Fruit fly (Drosophila melanogaster): ENCODE measurements around the gene RpL35.

RpL35 gene

DNA sequence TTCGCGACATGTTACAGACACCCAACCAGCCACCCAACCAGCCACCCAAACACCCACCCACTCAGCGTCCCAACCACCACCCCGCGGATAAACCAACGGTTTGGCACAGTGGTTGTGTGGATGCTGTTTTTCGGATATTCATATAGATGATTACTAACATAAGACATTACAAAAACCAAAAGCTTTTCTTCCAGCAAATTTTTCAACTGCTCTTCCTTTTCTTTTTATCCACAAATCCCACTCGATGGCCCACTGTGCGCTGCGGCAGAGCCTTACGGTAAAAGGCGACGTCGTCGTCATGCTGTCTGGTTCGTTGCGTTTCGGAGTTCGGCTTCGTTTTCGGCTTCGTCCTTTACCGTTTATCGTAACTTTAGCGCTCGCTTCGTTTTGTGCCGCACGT is 33.6 kb upstream of the RpL35 start (continued):
- TF ChIP-seq cyc (GFP tag; optimal IDR thresholded peaks at IDR 0.05): peak; percentile 26
- TF ChIP-seq Hr38 (GFP tag; optimal IDR thresholded peaks at IDR 0.05): no peak
- TF ChIP-seq fd85E (GFP tag; optimal IDR thresholded peaks at IDR 0.05): no peak
- TF ChIP-seq CG3919 (GFP tag; optimal IDR thresholded peaks at IDR 0.05): peak; percentile 28
- TF ChIP-seq Sox15 (GFP tag; optimal IDR thresholded peaks at IDR 0.05): no peak
- TF ChIP-seq Sox102F (GFP tag; optimal IDR thresholded peaks at IDR 0.05): peak; percentile 11
- no peak for TF ChIP-seq CG6854 (GFP tag; optimal IDR thresholded peaks at IDR 0.05)
- TF ChIP-seq Lpt (GFP tag; optimal IDR thresholded peaks at IDR 0.05): no peak
- no peak for TF ChIP-seq dac (GFP tag; optimal IDR thresholded peaks at IDR 0.05)
- TF ChIP-seq CG6792 (GFP tag; optimal IDR thresholded peaks at IDR 0.05): no peak
- TF ChIP-seq Eip78C (GFP tag): peak; percentile 73
- TF ChIP-seq vri (GFP tag; optimal IDR thresholded peaks at IDR 0.05): peak; percentile 5
- peak; percentile 33; the same call in 1 of the 2 replicates for TF ChIP-seq CG11294 (GFP tag; IDR thresholded peaks at IDR 0.05)
- TF ChIP-seq CG8632 (GFP tag; optimal IDR thresholded peaks at IDR 0.05): no peak
- no peak for TF ChIP-seq CG1621 (tag; optimal IDR thresholded peaks at IDR 0.05)
- peak; percentile 68 for TF ChIP-seq svp (GFP tag)
- TF ChIP-seq topi (GFP tag; optimal IDR thresholded peaks at IDR 0.05): peak; percentile 15
- TF ChIP-seq CG11902 (GFP tag; optimal IDR thresholded peaks at IDR 0.05): no peak
- no peak for TF ChIP-seq Ets21C (GFP tag; optimal IDR thresholded peaks at IDR 0.05)
- TF ChIP-seq CG4318 (GFP tag; optimal IDR thresholded peaks at IDR 0.05): no peak
- peak; percentile 33 for TF ChIP-seq CG10669 (GFP tag; optimal IDR thresholded peaks at IDR 0.05)
- no peak for TF ChIP-seq CG6276 (GFP tag; optimal IDR thresholded peaks at IDR 0.05)
- TF ChIP-seq CG34406 (GFP tag; optimal IDR thresholded peaks at IDR 0.05): no peak
- TF ChIP-seq achi (GFP tag; optimal IDR thresholded peaks at IDR 0.05): peak; percentile 38
- TF ChIP-seq acj6 (GFP tag; optimal IDR thresholded peaks at IDR 0.05): peak; percentile 10
- no peak for TF ChIP-seq Blimp-1 (GFP tag; optimal IDR thresholded peaks at IDR 0.05)
- TF ChIP-seq lz (GFP tag; optimal IDR thresholded peaks at IDR 0.05): peak; percentile 22
- TF ChIP-seq Sox14 (GFP tag; optimal IDR thresholded peaks at IDR 0.05): no peak
- TF ChIP-seq CG3032 (tag; optimal IDR thresholded peaks at IDR 0.05): no peak
- TF ChIP-seq eg (GFP tag; IDR thresholded peaks at IDR 0.05): peak; percentile 79

dm6 chrX:5639083-5639482 is 33.1 kb upstream of the RpL35 start:
- no peak for TF ChIP-seq CG9139 (GFP tag; optimal IDR thresholded peaks at IDR 0.05)
- peak; percentile 14 for TF ChIP-seq CG11762 (GFP tag; optimal IDR thresholded peaks at IDR 0.05; ENCODE audit: insufficient read depth)
- TF ChIP-seq Ets96B (tag; optimal IDR thresholded peaks at IDR 0.05): peak; percentile 28
- TF ChIP-seq CG11902 (GFP tag; optimal IDR thresholded peaks at IDR 0.05): peak; percentile 12
- peak; percentile 11 for TF ChIP-seq Smox (GFP tag; optimal IDR thresholded peaks at IDR 0.05)
- TF ChIP-seq Sox15 (GFP tag; optimal IDR thresholded peaks at IDR 0.05): no peak
- no peak for TF ChIP-seq spab (GFP tag; optimal IDR thresholded peaks at IDR 0.05)
- TF ChIP-seq CG10631 (GFP tag; optimal IDR thresholded peaks at IDR 0.05): peak; percentile 4
- peak; percentile 22 for TF ChIP-seq CG3919 (GFP tag; optimal IDR thresholded peaks at IDR 0.05)
- no peak for TF ChIP-seq vri (GFP tag; optimal IDR thresholded peaks at IDR 0.05)
- peak; percentile 12 for TF ChIP-seq lz (GFP tag; optimal IDR thresholded peaks at IDR 0.05)
- TF ChIP-seq Eip75B (GFP tag; optimal IDR thresholded peaks at IDR 0.05): peak; percentile 33
- TF ChIP-seq CG6792 (GFP tag; optimal IDR thresholded peaks at IDR 0.05): peak; percentile 43
- no peak for TF ChIP-seq Gug (GFP tag; IDR thresholded peaks at IDR 0.05)
- peak; percentile 41 for TF ChIP-seq esn (GFP tag; optimal IDR thresholded peaks at IDR 0.05)
- TF ChIP-seq eg (GFP tag; IDR thresholded peaks at IDR 0.05): peak; percentile 31; the same call in 1 of the 3 replicates
- TF ChIP-seq Sox102F (GFP tag; optimal IDR thresholded peaks at IDR 0.05): no peak
- TF ChIP-seq dac (GFP tag; optimal IDR thresholded peaks at IDR 0.05): peak; percentile 3
- TF ChIP-seq Sox14 (GFP tag; optimal IDR thresholded peaks at IDR 0.05): no peak
- TF ChIP-seq CG8319 (GFP tag; optimal IDR thresholded peaks at IDR 0.05): no peak
- TF ChIP-seq CG1621 (tag; optimal IDR thresholded peaks at IDR 0.05): peak; percentile 23
- peak; percentile 28 for TF ChIP-seq cyc (GFP tag; optimal IDR thresholded peaks at IDR 0.05)
- peak; percentile 34 for TF ChIP-seq topi (GFP tag; optimal IDR thresholded peaks at IDR 0.05)
- peak; percentile 51 for TF ChIP-seq CG6163 (GFP tag; IDR thresholded peaks at IDR 0.05)
- peak; percentile 32 for TF ChIP-seq achi (GFP tag; optimal IDR thresholded peaks at IDR 0.05)
- peak; percentile 6 for TF ChIP-seq acj6 (GFP tag; optimal IDR thresholded peaks at IDR 0.05)
- TF ChIP-seq CG31627 (GFP tag; optimal IDR thresholded peaks at IDR 0.05): peak; percentile 12
- TF ChIP-seq pdm3 (GFP tag; optimal IDR thresholded peaks at IDR 0.05): peak; percentile 16
- TF ChIP-seq CG6854 (GFP tag; optimal IDR thresholded peaks at IDR 0.05): peak; percentile 13
- TF ChIP-seq CG6276 (GFP tag; optimal IDR thresholded peaks at IDR 0.05): peak; percentile 9
- TF ChIP-seq Hr38 (GFP tag; optimal IDR thresholded peaks at IDR 0.05): no peak
- TF ChIP-seq Eip78C (GFP tag): peak; percentile 80
- peak; percentile 37 for TF ChIP-seq CG10669 (GFP tag; optimal IDR thresholded peaks at IDR 0.05)
- peak in 1 of 2 experiments; percentile 2 for TF ChIP-seq ss (GFP tag; optimal IDR thresholded peaks at IDR 0.05)
- no peak for TF ChIP-seq fkh (GFP tag; optimal IDR thresholded peaks at IDR 0.05)
- no peak for TF ChIP-seq CG34406 (GFP tag; optimal IDR thresholded peaks at IDR 0.05)
- TF ChIP-seq CG8119 (GFP tag; IDR thresholded peaks at IDR 0.05): 0 out of 3 replicates have a peak, but pooled peaks have one; percentile 24
- no peak for TF ChIP-seq CG6808 (GFP tag; optimal IDR thresholded peaks at IDR 0.05)
- peak; percentile 22 for TF ChIP-seq Hr4 (GFP tag; optimal IDR thresholded peaks at IDR 0.05)

Measured in whole organism, prepupa.